Worm (Caenorhabditis elegans) whole organism, mixed stage, embryonic: Measurements from ENCODE around the gene cest-1.1.

ENCODE experiments used
- lin-13 ChIP-seq: fragments of 150-350 bp; optimal IDR thresholded peaks from 2 replicates; lab custom pipeline; 2014; ENCODE audit warnings: missing biosample characterization, missing genetic modification characterization
- lsy-2 ChIP-seq: fragments of 150-350 bp; optimal IDR thresholded peaks from 2 replicates; lab custom pipeline; 2014; ENCODE audit warnings: missing biosample characterization, missing genetic modification characterization
- nhr-28 ChIP-seq: fragments of 150-350 bp; optimal IDR thresholded peaks from 2 replicates; lab custom pipeline; 2014; ENCODE audit warnings: missing biosample characterization, missing genetic modification characterization
- pha-4 ChIP-seq: fragments of 150-350 bp; optimal IDR thresholded peaks from 2 replicates; lab custom pipeline; 2018; ENCODE audit warnings: missing biosample characterization, missing genetic modification reagents, missing genetic modification characterization
- sem-2 ChIP-seq: fragments of 200-800 bp; sonication (Bioruptor generic); optimal IDR thresholded peaks from 2 replicates; lab custom pipeline; 2018; ENCODE audit warnings: mild to moderate bottlenecking, missing genetic modification characterization, missing compliant biosample characterization
- sptf-1 ChIP-seq: sonication (generic microtip); optimal IDR thresholded peaks from 2 replicates; lab custom pipeline; 2017; ENCODE audit warnings: mild to moderate bottlenecking, missing genetic modification characterization, moderate library complexity, missing compliant biosample characterization
- unc-62 ChIP-seq: fragments of 150-350 bp; optimal IDR thresholded peaks from 2 replicates; lab custom pipeline; 2014; ENCODE audit warnings: missing biosample characterization, missing genetic modification reagents, missing genetic modification characterization

DNA sequence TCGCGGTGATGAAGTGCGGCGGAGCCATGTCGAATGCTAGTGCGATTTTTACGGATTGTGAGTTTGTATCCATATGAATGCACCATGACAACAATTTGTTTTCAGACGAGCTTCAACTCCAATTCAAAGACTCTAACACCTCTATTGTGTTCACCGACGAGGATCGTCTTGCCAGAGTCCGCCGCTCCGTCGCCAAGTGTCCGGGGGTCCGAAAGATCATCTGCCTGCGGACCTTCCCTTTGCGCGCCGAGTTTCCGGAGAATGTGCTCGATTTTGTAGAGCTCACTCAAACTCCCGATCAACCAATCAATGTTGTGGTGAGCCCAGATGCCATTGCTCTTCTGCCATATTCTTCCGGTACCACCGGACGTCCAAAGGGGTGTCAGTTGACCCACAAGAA is 19.4 kb downstream of the cest-1.1 start:
- no peak for TF ChIP-seq sem-2
- TF ChIP-seq sptf-1 (tag; lab: Kevin White, UChicago), result no peak
- TF ChIP-seq nhr-28 (tag; lab: Kevin White, UChicago), result no peak
- no peak for TF ChIP-seq unc-62 (GFP tag; lab: Kevin White, UChicago)
- TF ChIP-seq pha-4, result no peak
- TF ChIP-seq lin-13 (tag; lab: Kevin White, UChicago), result no peak
- TF ChIP-seq lsy-2 (tag; lab: Kevin White, UChicago), result no peak
